Fruit fly (Drosophila melanogaster) whole organism, embryonic: ENCODE measurements around the gene mRF1.

Source experiments
- Adf1 ChIP-seq: fragments of 200-800 bp; sonication (Bioruptor generic); IDR thresholded peaks from 2 replicates; pipeline ENCODE4 v1.3.6; 2022; ENCODE audit warnings: missing biosample characterization, missing genetic modification characterization
- CG10366 ChIP-seq: fragments of 200-800 bp; sonication (Bioruptor generic); IDR thresholded peaks from 2 replicates; pipeline ENCODE4 v1.3.6; 2022; ENCODE audit warnings: missing biosample characterization, missing genetic modification characterization
- CG10462 ChIP-seq: fragments of 200-800 bp; sonication (Bioruptor generic); optimal IDR thresholded peaks from 2 replicates; lab custom pipeline; 2016; ENCODE audit warnings: missing biosample characterization, missing genetic modification characterization
- CG13894 ChIP-seq: fragments of 200-800 bp; sonication (Bioruptor generic); optimal IDR thresholded peaks from 3 replicates; lab custom pipeline; 2018; ENCODE audit warnings: missing biosample characterization, mild to moderate bottlenecking, missing genetic modification characterization, moderate library complexity
- CG14050 ChIP-seq: fragments of 200-800 bp; sonication (Bioruptor generic); IDR thresholded peaks from 3 replicates; pipeline ENCODE4 v1.3.6; 2022; ENCODE audit warnings: missing biosample characterization, missing genetic modification characterization
- CG17912 ChIP-seq: fragments of 200-800 bp; sonication (Bioruptor generic); optimal IDR thresholded peaks from 2 replicates; lab custom pipeline; 2018; ENCODE audit warnings: missing biosample characterization, mild to moderate bottlenecking, missing genetic modification characterization
- CG18599 ChIP-seq: fragments of 200-800 bp; sonication (Bioruptor generic); optimal IDR thresholded peaks from 3 replicates; lab custom pipeline; 2017; ENCODE audit warnings: missing biosample characterization, missing genetic modification characterization, mild to moderate bottlenecking, moderate library complexity, missing genetic modification reagents
- CG2129 ChIP-seq: fragments of 200-800 bp; sonication (Bioruptor generic); IDR thresholded peaks from 2 replicates; pipeline ENCODE4 v1.3.6; 2022; ENCODE audit warnings: missing biosample characterization, missing genetic modification characterization; ENCODE audit not compliant: partially characterized antibody
- CG2202 ChIP-seq: fragments of 200-800 bp; sonication (Bioruptor generic); optimal IDR thresholded peaks from 2 replicates; lab custom pipeline; 2018; ENCODE audit warnings: missing biosample characterization, mild to moderate bottlenecking, missing genetic modification characterization
- CG4328 ChIP-seq: fragments of 200-800 bp; sonication (Bioruptor generic); optimal IDR thresholded peaks from 3 replicates; lab custom pipeline; 2017; ENCODE audit warnings: missing biosample characterization, missing genetic modification reagents, missing genetic modification characterization
- CG5180 ChIP-seq: fragments of 200-800 bp; sonication (Bioruptor generic); optimal IDR thresholded peaks from 3 replicates; lab custom pipeline; 2017; ENCODE audit warnings: missing biosample characterization, missing genetic modification characterization, mild to moderate bottlenecking, moderate library complexity, missing genetic modification reagents
- CG6854 ChIP-seq: fragments of 200-800 bp; sonication (Bioruptor generic); optimal IDR thresholded peaks from 3 replicates; lab custom pipeline; 2017; ENCODE audit warnings: missing biosample characterization, mild to moderate bottlenecking, missing genetic modification characterization
- CG7963 ChIP-seq: fragments of 200-800 bp; sonication (Bioruptor generic); IDR thresholded peaks from 3 replicates; pipeline ENCODE4 v1.3.6; 2022; ENCODE audit warnings: missing biosample characterization, missing genetic modification characterization; ENCODE audit not compliant: partially characterized antibody
- CG8089 ChIP-seq: fragments of 200-800 bp; sonication (Bioruptor generic); optimal IDR thresholded peaks from 3 replicates; lab custom pipeline; 2016; ENCODE audit warnings: missing biosample characterization, missing genetic modification characterization
- Chrac-16 ChIP-seq: fragments of 200-800 bp; sonication (Bioruptor generic); optimal IDR thresholded peaks from 3 replicates; lab custom pipeline; 2016; ENCODE audit warnings: missing biosample characterization, missing genetic modification characterization
- Dek ChIP-seq: fragments of 200-800 bp; sonication (Bioruptor generic); optimal IDR thresholded peaks from 3 replicates; lab custom pipeline; 2019; ENCODE audit warnings: missing biosample characterization, mild to moderate bottlenecking, missing genetic modification characterization, moderate library complexity
- Dip2 ChIP-seq: fragments of 200-800 bp; sonication (Bioruptor generic); IDR thresholded peaks from 2 replicates; pipeline ENCODE4 v1.3.6; 2022; ENCODE audit warnings: missing biosample characterization, missing genetic modification characterization
- Doc2 ChIP-seq: fragments of 200-800 bp; sonication (Bioruptor generic); IDR thresholded peaks from 2 replicates; pipeline ENCODE4 v1.3.6; 2022; ENCODE audit warnings: missing biosample characterization, missing genetic modification characterization
- Fer3 ChIP-seq: fragments of 200-800 bp; sonication (Bioruptor generic); optimal IDR thresholded peaks from 2 replicates; lab custom pipeline; 2018; ENCODE audit warnings: missing biosample characterization, mild to moderate bottlenecking, missing genetic modification characterization, moderate library complexity
- Hand ChIP-seq: fragments of 200-800 bp; sonication (Bioruptor generic); optimal IDR thresholded peaks from 2 replicates; lab custom pipeline; 2017; ENCODE audit warnings: mild to moderate bottlenecking, missing biosample characterization, missing genetic modification reagents, missing genetic modification characterization
- HmgD ChIP-seq: fragments of 200-800 bp; sonication (Bioruptor generic); optimal IDR thresholded peaks from 3 replicates; lab custom pipeline; 2016; ENCODE audit warnings: missing biosample characterization, missing genetic modification characterization
- Meics ChIP-seq: fragments of 200-800 bp; sonication (Bioruptor generic); optimal IDR thresholded peaks from 2 replicates; lab custom pipeline; 2017; ENCODE audit warnings: missing biosample characterization, mild to moderate bottlenecking, missing genetic modification characterization
- Oaz ChIP-seq: fragments of 200-800 bp; sonication (Bioruptor generic); IDR thresholded peaks from 2 replicates; pipeline ENCODE4 v1.3.6; 2022; ENCODE audit warnings: missing biosample characterization, missing genetic modification characterization
- PHDP ChIP-seq: fragments of 200-800 bp; sonication (Bioruptor generic); optimal IDR thresholded peaks from 3 replicates; lab custom pipeline; 2018; ENCODE audit warnings: missing biosample characterization, mild to moderate bottlenecking, missing genetic modification characterization, moderate library complexity
- Poxn ChIP-seq: fragments of 200-800 bp; sonication (Bioruptor generic); IDR thresholded peaks from 2 replicates; pipeline ENCODE4 v1.3.6; 2022; ENCODE audit warnings: missing biosample characterization, missing genetic modification characterization
- Ptx1 ChIP-seq: fragments of 200-800 bp; sonication (Bioruptor generic); IDR thresholded peaks from 2 replicates; pipeline ENCODE4 v1.3.6; 2022; ENCODE audit warnings: missing biosample characterization, missing genetic modification characterization
- Ravus ChIP-seq: fragments of 200-800 bp; sonication (Bioruptor generic); IDR thresholded peaks from 2 replicates; pipeline ENCODE4 v1.3.6; 2022; ENCODE audit warnings: missing biosample characterization, missing genetic modification characterization
- Scr ChIP-seq: fragments of 200-800 bp; sonication (Bioruptor generic); IDR thresholded peaks from 2 replicates; pipeline ENCODE4 v1.3.6; 2022; ENCODE audit warnings: missing biosample characterization, missing genetic modification characterization; ENCODE audit not compliant: partially characterized antibody
- Ssrp ChIP-seq: fragments of 200-800 bp; sonication (Bioruptor generic); optimal IDR thresholded peaks from 2 replicates; lab custom pipeline; 2018; ENCODE audit warnings: missing biosample characterization, mild to moderate bottlenecking, missing genetic modification characterization, moderate library complexity
- Xrp1 ChIP-seq: fragments of 200-800 bp; sonication (Bioruptor generic); IDR thresholded peaks from 2 replicates; pipeline ENCODE4 v1.3.6; 2022; ENCODE audit warnings: missing biosample characterization, missing genetic modification characterization
- ash1 ChIP-seq: fragments of 200-800 bp; sonication (Bioruptor generic); optimal IDR thresholded peaks from 2 replicates; lab custom pipeline; 2018; ENCODE audit warnings: missing biosample characterization, mild to moderate bottlenecking, missing genetic modification characterization
- bab2 ChIP-seq: fragments of 200-800 bp; sonication (Bioruptor generic); optimal IDR thresholded peaks from 2 replicates; lab custom pipeline; 2016; ENCODE audit warnings: missing biosample characterization, missing genetic modification characterization
- chn ChIP-seq: fragments of 200-800 bp; sonication (Bioruptor generic); optimal IDR thresholded peaks from 2 replicates; lab custom pipeline; 2016; ENCODE audit warnings: missing biosample characterization, missing genetic modification characterization
- crp ChIP-seq, 2 experiments: fragments of 200-800 bp; sonication (Bioruptor generic); optimal IDR thresholded peaks; 2 replicates in 1 of 2; 3 replicates in 1 of 2; lab custom pipeline; 2017; ENCODE audit warnings: missing biosample characterization in 2 of 2, missing genetic modification characterization in 2 of 2, mild to moderate bottlenecking in 1 of 2, moderate library complexity in 1 of 2
- dmrt99B ChIP-seq: fragments of 200-800 bp; sonication (Bioruptor generic); optimal IDR thresholded peaks from 2 replicates; lab custom pipeline; 2018; ENCODE audit warnings: missing biosample characterization, mild to moderate bottlenecking, missing genetic modification characterization, moderate library complexity
- esg ChIP-seq: fragments of 200-800 bp; sonication (Bioruptor generic); conservative IDR thresholded peaks from 2 replicates; pipeline ENCODE4 v1.3.6; 2022; ENCODE audit warnings: missing biosample characterization, missing genetic modification characterization
- ewg ChIP-seq: fragments of 200-800 bp; sonication (Bioruptor generic); optimal IDR thresholded peaks from 3 replicates; lab custom pipeline; 2017; ENCODE audit warnings: mild to moderate bottlenecking, missing biosample characterization, missing genetic modification reagents, missing genetic modification characterization
- grn ChIP-seq: fragments of 200-800 bp; sonication (Bioruptor generic); optimal IDR thresholded peaks from 3 replicates; lab custom pipeline; 2017; ENCODE audit warnings: missing biosample characterization, missing genetic modification characterization
- gsb ChIP-seq: fragments of 200-800 bp; sonication (Bioruptor generic); IDR thresholded peaks from 2 replicates; pipeline ENCODE4 v1.3.6; 2022; ENCODE audit warnings: missing biosample characterization, missing genetic modification characterization
- hth ChIP-seq: fragments of >200 bp; optimal IDR thresholded peaks from 2 replicates; lab custom pipeline; 2017; ENCODE audit warnings: inconsistent platforms
- ken ChIP-seq: fragments of 200-800 bp; sonication (Bioruptor generic); IDR thresholded peaks from 3 replicates; pipeline ENCODE4 v1.3.6; 2022; ENCODE audit warnings: missing biosample characterization, missing genetic modification characterization
- lab ChIP-seq: fragments of 200-800 bp; sonication (Bioruptor generic); optimal IDR thresholded peaks from 3 replicates; lab custom pipeline; 2017; ENCODE audit warnings: missing biosample characterization, missing genetic modification characterization, mild to moderate bottlenecking, moderate library complexity, missing genetic modification reagents
- luna ChIP-seq: fragments of 200-800 bp; sonication (Bioruptor generic); optimal IDR thresholded peaks from 2 replicates; lab custom pipeline; 2016; ENCODE audit warnings: missing biosample characterization, missing genetic modification characterization
- pb ChIP-seq: fragments of 200-800 bp; sonication (Bioruptor generic); optimal IDR thresholded peaks from 3 replicates; lab custom pipeline; 2016; ENCODE audit warnings: missing biosample characterization, missing genetic modification characterization
- pfk ChIP-seq: fragments of 200-800 bp; sonication (Bioruptor generic); optimal IDR thresholded peaks from 2 replicates; lab custom pipeline; 2018; ENCODE audit warnings: missing biosample characterization, mild to moderate bottlenecking, missing genetic modification characterization, moderate library complexity
- salm ChIP-seq: fragments of 200-800 bp; sonication (Bioruptor generic); optimal IDR thresholded peaks from 2 replicates; lab custom pipeline; 2018; ENCODE audit warnings: missing biosample characterization, mild to moderate bottlenecking, missing genetic modification characterization
- sens ChIP-seq: fragments of 200-800 bp; sonication (Bioruptor generic); peaks from one replicate; lab custom pipeline; 2016; ENCODE audit warnings: missing biosample characterization, missing genetic modification characterization
- ssp ChIP-seq: fragments of 200-800 bp; sonication (Bioruptor generic); IDR thresholded peaks from 2 replicates; pipeline ENCODE4 v1.3.6; 2022; ENCODE audit warnings: missing biosample characterization, missing genetic modification characterization
- tna ChIP-seq: fragments of 200-800 bp; sonication (Bioruptor generic); IDR thresholded peaks from 2 replicates; pipeline ENCODE4 v1.3.6; 2022; ENCODE audit warnings: missing biosample characterization, missing genetic modification characterization; ENCODE audit not compliant: partially characterized antibody
- toy ChIP-seq: fragments of 200-800 bp; sonication (Bioruptor generic); IDR thresholded peaks from 2 replicates; pipeline ENCODE4 v1.3.6; 2022; ENCODE audit warnings: missing biosample characterization, missing genetic modification characterization
- unc-4 ChIP-seq: fragments of 200-800 bp; sonication (Bioruptor generic); IDR thresholded peaks from 2 replicates; pipeline ENCODE4 v1.3.6; 2022; ENCODE audit warnings: missing biosample characterization, missing genetic modification characterization; ENCODE audit not compliant: partially characterized antibody

The mRF1 gene

dm6 chr2L:13206077-13206668 is 13.6 kb upstream of the mRF1 start (continued):
- TF ChIP-seq pb (GFP tag; lab: Kevin White, UChicago) (no peak), esg (GFP tag; lab: Robert Waterston, UW) (no peak), Oaz (GFP tag; lab: Robert Waterston, UW) (no peak), tna (GFP tag; lab: Robert Waterston, UW) (no peak), ewg (GFP tag; lab: Kevin White, UChicago) (no peak), Xrp1 (no peak), CG7963 (GFP tag; lab: Robert Waterston, UW) (no peak), lab (GFP tag; lab: Kevin White, UChicago) (no peak), ssp (GFP tag; lab: Robert Waterston, UW) (no peak), CG13894 (tag; lab: Kevin White, UChicago) (peak; percentile 37), CG10462 (GFP tag; lab: Kevin White, UChicago) (no peak), chn (GFP tag; lab: Kevin White, UChicago) (no peak), CG5180 (GFP tag; lab: Kevin White, UChicago) (no peak), CG4328 (GFP tag; lab: Kevin White, UChicago) (peak; percentile 21), grn (peak; percentile 62), Fer3 (tag; lab: Kevin White, UChicago) (no peak), CG10366 (GFP tag; lab: Robert Waterston, UW) (no peak), unc-4 (GFP tag; lab: Robert Waterston, UW) (no peak), Meics (GFP tag; lab: Kevin White, UChicago) (peak; percentile 32), Scr (GFP tag; lab: Robert Waterston, UW) (no peak), ken (GFP tag; lab: Robert Waterston, UW) (no peak), Dip2 (GFP tag; lab: Robert Waterston, UW) (no peak), dmrt99B (no peak), Doc2 (GFP tag; lab: Robert Waterston, UW) (no peak), ash1 (no peak), CG17912 (no peak), Chrac-16 (GFP tag; lab: Kevin White, UChicago) (no peak), Ravus (GFP tag; lab: Robert Waterston, UW) (no peak), Ssrp (tag; lab: Kevin White, UChicago) (no peak), toy (GFP tag; lab: Robert Waterston, UW) (no peak), bab2 (no peak), sens (GFP tag; lab: Kevin White, UChicago) (peak; percentile 63), salm (tag; lab: Kevin White, UChicago) (no peak), Adf1 (GFP tag; lab: Robert Waterston, UW) (peak; percentile 69; the same call in 1 of the 2 replicates), Ptx1 (GFP tag; lab: Robert Waterston, UW) (no peak), Poxn (GFP tag; lab: Robert Waterston, UW) (no peak), hth (lab: Kevin White, UChicago) (no peak), CG2202 (tag; lab: Kevin White, UChicago) (no peak), CG8089 (GFP tag; lab: Kevin White, UChicago) (no peak), pfk (GFP tag; lab: Kevin White, UChicago) (peak; percentile 55), gsb (GFP tag; lab: Robert Waterston, UW) (no peak), HmgD (GFP tag; lab: Kevin White, UChicago) (no peak), CG2129 (no peak), Hand (no peak), crp (GFP tag; optimal IDR thresholded peaks at IDR 0.05; lab: Kevin White, UChicago) (no peak), CG18599 (GFP tag; lab: Kevin White, UChicago) (peak; percentile 9), Dek (tag; lab: Kevin White, UChicago) (no peak), PHDP (tag; lab: Kevin White, UChicago) (no peak), luna (no peak), CG6854 (GFP tag; lab: Kevin White, UChicago) (no peak), CG14050 (GFP tag; lab: Robert Waterston, UW) (no peak)
